Fruit fly (Drosophila melanogaster): Measurements from ENCODE around the gene bumpel.

bumpel gene

dm6 chr3R:11435537-11436234, 17.2 kb upstream of the bumpel start, which contains the start of the genes Exd2 and CG5281:
TSS of gene Exd2 (minus strand) at chr3R:11435703.
TSS of gene CG5281 (plus strand) at chr3R:11435850.
- TF ChIP-seq Mnt (GFP tag; optimal IDR thresholded peaks at IDR 0.05) (peak; percentile 6), CG11617 (GFP tag; optimal IDR thresholded peaks at IDR 0.05) (peak; percentile 25), CG7101 (tag; optimal IDR thresholded peaks at IDR 0.05) (peak; percentile 23), kay (GFP tag; ENCODE audit: borderline replicate concordance) (no peak), CG33017 (tag; optimal IDR thresholded peaks at IDR 0.05) (peak; percentile 11), Crg-1 (GFP tag; optimal IDR thresholded peaks at IDR 0.05) (no peak), CG5204 (GFP tag; optimal IDR thresholded peaks at IDR 0.05) (no peak), tj (GFP tag; optimal IDR thresholded peaks at IDR 0.05) (no peak), toe (GFP tag; optimal IDR thresholded peaks at IDR 0.05) (no peak), Clk (GFP tag; optimal IDR thresholded peaks at IDR 0.05) (no peak), CG14711 (tag; optimal IDR thresholded peaks at IDR 0.05) (peak; percentile 41), ovo (GFP tag; optimal IDR thresholded peaks at IDR 0.05) (peak; percentile 46), cnc (optimal IDR thresholded peaks at IDR 0.05) (no peak), CG7045 (GFP tag; optimal IDR thresholded peaks at IDR 0.05) (no peak), CG1620 (GFP tag; optimal IDR thresholded peaks at IDR 0.05) (no peak), CG12768 (GFP tag; optimal IDR thresholded peaks at IDR 0.05) (no peak), Hr96 (GFP tag; optimal IDR thresholded peaks at IDR 0.05) (no peak), pad (GFP tag; optimal IDR thresholded peaks at IDR 0.05) (no peak), cic (GFP tag; optimal IDR thresholded peaks at IDR 0.05) (no peak), bab1 (GFP tag; optimal IDR thresholded peaks at IDR 0.05) (peak; percentile 18)

dm6 chr3R:11431395-11431977, 13.0 kb upstream of the bumpel start, which contains the start of the genes RpL24-like and CG5276:
TSS of gene RpL24-like (minus strand) at chr3R:11431582.
TSS of gene CG5276 (plus strand) at chr3R:11431738.
- TF ChIP-seq CG11617 (GFP tag; optimal IDR thresholded peaks at IDR 0.05) (peak; percentile 69), tj (GFP tag; optimal IDR thresholded peaks at IDR 0.05) (peak; percentile 11), Mnt (GFP tag; optimal IDR thresholded peaks at IDR 0.05) (peak; percentile 99), kay (GFP tag; ENCODE audit: borderline replicate concordance) (no peak), bab1 (GFP tag; optimal IDR thresholded peaks at IDR 0.05) (peak; percentile 36)

DNA sequence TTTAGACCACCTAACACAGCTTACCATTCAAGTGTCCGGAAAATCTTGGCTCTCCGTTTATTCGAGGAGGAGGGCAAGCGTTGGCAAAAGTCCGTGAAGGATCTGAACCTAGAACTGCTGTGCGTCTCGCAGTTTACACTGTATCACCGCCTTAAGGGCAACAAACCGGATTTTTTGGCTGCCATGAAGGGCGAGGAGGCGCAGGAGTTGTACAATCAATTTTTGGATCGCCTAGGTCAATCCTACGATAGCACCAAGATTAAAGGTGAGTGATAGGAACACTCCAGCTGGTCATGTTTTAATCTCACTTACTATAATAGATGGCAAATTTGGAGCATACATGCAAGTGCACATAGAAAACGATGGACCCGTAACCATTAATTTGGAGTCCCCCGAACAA, 11.8 kb upstream of the bumpel start:
- TF ChIP-seq cnc (optimal IDR thresholded peaks at IDR 0.05) (no peak), CG14711 (tag; optimal IDR thresholded peaks at IDR 0.05) (no peak), toe (GFP tag; optimal IDR thresholded peaks at IDR 0.05) (no peak), Mnt (GFP tag; optimal IDR thresholded peaks at IDR 0.05) (no peak), pad (GFP tag; optimal IDR thresholded peaks at IDR 0.05) (no peak), CG5204 (GFP tag; optimal IDR thresholded peaks at IDR 0.05) (no peak), ovo (GFP tag; optimal IDR thresholded peaks at IDR 0.05) (no peak), tj (GFP tag; optimal IDR thresholded peaks at IDR 0.05) (no peak)

DNA sequence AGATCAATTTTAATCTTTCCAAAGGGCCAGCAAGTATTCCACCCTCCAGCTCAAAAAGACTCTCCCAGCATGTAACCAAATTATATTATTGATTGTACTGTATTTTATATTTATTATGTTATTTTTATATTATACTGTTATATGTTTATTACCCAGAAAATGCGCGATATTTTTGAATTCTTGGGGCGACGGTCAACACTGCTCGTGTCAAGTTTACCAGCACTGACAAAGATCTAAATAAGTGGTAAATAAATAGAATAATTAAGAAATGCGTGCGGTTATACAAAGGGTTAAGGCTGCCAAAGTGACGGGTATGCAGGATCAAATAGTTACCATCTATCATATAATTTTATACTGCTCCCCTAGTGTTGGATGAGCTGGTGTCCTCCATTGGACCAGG, 11.3 kb upstream of the bumpel start, which contains the start of gene Dtd:
Dtd (plus strand) TSS at position 248 of the 400 bp plus-strand sequence.
- TF ChIP-seq Hr96 (GFP tag; optimal IDR thresholded peaks at IDR 0.05) (no peak), CG12768 (GFP tag; optimal IDR thresholded peaks at IDR 0.05) (peak; percentile 54), bab1 (GFP tag; optimal IDR thresholded peaks at IDR 0.05) (no peak), cic (GFP tag; optimal IDR thresholded peaks at IDR 0.05) (no peak), CG11617 (GFP tag; optimal IDR thresholded peaks at IDR 0.05) (no peak), CG33017 (tag; optimal IDR thresholded peaks at IDR 0.05) (peak; percentile 3), CG7045 (GFP tag; optimal IDR thresholded peaks at IDR 0.05) (no peak), tj (GFP tag; optimal IDR thresholded peaks at IDR 0.05) (no peak), Clk (GFP tag; optimal IDR thresholded peaks at IDR 0.05) (no peak), kay (GFP tag; ENCODE audit: borderline replicate concordance) (no peak), pad (GFP tag; optimal IDR thresholded peaks at IDR 0.05) (peak; percentile 51), Mnt (GFP tag; optimal IDR thresholded peaks at IDR 0.05) (peak; percentile 44), Crg-1 (GFP tag; optimal IDR thresholded peaks at IDR 0.05) (peak; percentile 54), CG7101 (tag; optimal IDR thresholded peaks at IDR 0.05) (peak; percentile 58), CG1620 (GFP tag; optimal IDR thresholded peaks at IDR 0.05) (no peak), toe (GFP tag; optimal IDR thresholded peaks at IDR 0.05) (no peak), CG5204 (GFP tag; optimal IDR thresholded peaks at IDR 0.05) (no peak), cnc (optimal IDR thresholded peaks at IDR 0.05) (no peak), ovo (GFP tag; optimal IDR thresholded peaks at IDR 0.05) (no peak), CG14711 (tag; optimal IDR thresholded peaks at IDR 0.05) (peak; percentile 43)

DNA sequence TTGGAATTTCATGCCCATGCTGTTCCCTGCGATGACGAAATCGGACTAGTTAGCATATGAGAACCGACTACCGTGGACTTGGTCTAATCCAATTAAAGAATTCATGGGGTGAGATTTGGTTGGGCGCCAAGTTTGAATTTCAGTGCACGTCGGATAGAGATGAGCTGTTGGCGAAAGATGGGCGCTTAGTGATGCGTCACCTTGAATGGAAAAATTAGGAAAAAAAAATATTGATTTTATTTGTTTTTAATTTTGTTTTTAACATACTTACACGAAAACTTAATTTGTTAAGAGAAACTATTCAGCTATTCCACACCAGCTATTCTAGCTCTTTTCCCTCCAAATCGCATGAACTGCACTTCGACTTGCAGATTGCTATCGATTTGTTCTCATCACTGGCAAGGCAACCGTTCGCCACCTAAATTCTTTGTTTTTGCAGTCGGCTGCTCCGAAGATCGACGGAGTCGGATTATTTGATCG, 3.2 kb upstream of the bumpel start, which contains the start of the genes ninaG and Sptz:
ninaG (minus strand) TSS at position 51 of the 480 bp plus-strand sequence.
Sptz (plus strand) TSS at position 450 of the 480 bp plus-strand sequence.
- TF ChIP-seq kay (GFP tag; ENCODE audit: borderline replicate concordance) (no peak), CG5204 (GFP tag; optimal IDR thresholded peaks at IDR 0.05) (peak; percentile 87), CG33017 (tag; optimal IDR thresholded peaks at IDR 0.05) (peak; percentile 76), CG7045 (GFP tag; optimal IDR thresholded peaks at IDR 0.05) (peak; percentile 87), Mnt (GFP tag; optimal IDR thresholded peaks at IDR 0.05) (peak; percentile 81), toe (GFP tag; optimal IDR thresholded peaks at IDR 0.05) (peak; percentile 89), Clk (GFP tag; optimal IDR thresholded peaks at IDR 0.05) (peak; percentile 73), pad (GFP tag; optimal IDR thresholded peaks at IDR 0.05) (peak; percentile 73), bab1 (GFP tag; optimal IDR thresholded peaks at IDR 0.05) (peak; percentile 88), cnc (optimal IDR thresholded peaks at IDR 0.05) (no peak), ovo (GFP tag; optimal IDR thresholded peaks at IDR 0.05) (peak; percentile 76), CG1620 (GFP tag; optimal IDR thresholded peaks at IDR 0.05) (peak; percentile 95), CG12768 (GFP tag; optimal IDR thresholded peaks at IDR 0.05) (peak; percentile 88), cic (GFP tag; optimal IDR thresholded peaks at IDR 0.05) (no peak), Crg-1 (GFP tag; optimal IDR thresholded peaks at IDR 0.05) (peak; percentile 84), tj (GFP tag; optimal IDR thresholded peaks at IDR 0.05) (peak; percentile 59), CG14711 (tag; optimal IDR thresholded peaks at IDR 0.05) (peak; percentile 82), CG11617 (GFP tag; optimal IDR thresholded peaks at IDR 0.05) (peak; percentile 86), Hr96 (GFP tag; optimal IDR thresholded peaks at IDR 0.05) (peak; percentile 90), CG7101 (tag; optimal IDR thresholded peaks at IDR 0.05) (peak; percentile 87)

All from whole organism, adult.